Fruit fly (Drosophila melanogaster): ENCODE results near the gene ana1.

Gene ana1

dm6 chr3R:24543676-24544277 lies 13.4 kb downstream of the ana1 start, which contains the start of gene Cftr:
Gene Cftr (minus strand): TSS chr3R:24543914.
- TF ChIP-seq GATAd (GFP tag; optimal IDR thresholded peaks at IDR 0.05) = no peak
- peak; percentile 32 for TF ChIP-seq sv (GFP tag; optimal IDR thresholded peaks at IDR 0.05)
- TF ChIP-seq rgr (GFP tag; optimal IDR thresholded peaks at IDR 0.05) = peak; percentile 78
- no peak for TF ChIP-seq dmrt93B (GFP tag; optimal IDR thresholded peaks at IDR 0.05)
- peak; percentile 62 for TF ChIP-seq dsf (GFP tag; optimal IDR thresholded peaks at IDR 0.05; ENCODE audit: borderline replicate concordance)
- TF ChIP-seq Hr83 (GFP tag; optimal IDR thresholded peaks at IDR 0.05; ENCODE audit: poor library complexity, severe bottlenecking) = peak; percentile 92
- TF ChIP-seq Dif (GFP tag; optimal IDR thresholded peaks at IDR 0.05; ENCODE audit: partially characterized antibody) = peak; percentile 77
- TF ChIP-seq Abd-B (GFP tag; optimal IDR thresholded peaks at IDR 0.05) = no peak
- peak; percentile 38 for TF ChIP-seq psq (GFP tag; optimal IDR thresholded peaks at IDR 0.05)
- peak; percentile 62 for TF ChIP-seq woc (GFP tag; optimal IDR thresholded peaks at IDR 0.05)
- peak; percentile 39 for TF ChIP-seq Myc (optimal IDR thresholded peaks at IDR 0.05)
- peak; percentile 91 for TF ChIP-seq brk (GFP tag; optimal IDR thresholded peaks at IDR 0.05)
- peak; percentile 71 for TF ChIP-seq fru (GFP tag; optimal IDR thresholded peaks at IDR 0.05)
- peak; percentile 61 for TF ChIP-seq OdsH (GFP tag; optimal IDR thresholded peaks at IDR 0.05)
- TF ChIP-seq h (GFP tag; optimal IDR thresholded peaks at IDR 0.05) = peak; percentile 78
- TF ChIP-seq Mio (GFP tag; optimal IDR thresholded peaks at IDR 0.05) = peak; percentile 29
- peak; percentile 86 for TF ChIP-seq Hnf4 (GFP tag; optimal IDR thresholded peaks at IDR 0.05)
- TF ChIP-seq tai (GFP tag; optimal IDR thresholded peaks at IDR 0.05) = peak; percentile 80
- peak; percentile 75 for TF ChIP-seq br (GFP tag; optimal IDR thresholded peaks at IDR 0.05)
- TF ChIP-seq foxo (GFP tag; optimal IDR thresholded peaks at IDR 0.05) = peak in 1 of 2 experiments; percentile 61
- peak; percentile 45 for TF ChIP-seq CG9705 (GFP tag; optimal IDR thresholded peaks at IDR 0.05)
- no peak for TF ChIP-seq lola (GFP tag; optimal IDR thresholded peaks at IDR 0.05)
- peak; percentile 50 for TF ChIP-seq HLH106 (tag; optimal IDR thresholded peaks at IDR 0.05)
- no peak for TF ChIP-seq Dfd (GFP tag; optimal IDR thresholded peaks at IDR 0.05)
- TF ChIP-seq Rel (GFP tag; optimal IDR thresholded peaks at IDR 0.05) = no peak
- TF ChIP-seq Rel (tag; optimal IDR thresholded peaks at IDR 0.05) = peak; percentile 91
- TF ChIP-seq Sp1 (GFP tag; optimal IDR thresholded peaks at IDR 0.05) = peak; percentile 64
- TF ChIP-seq usp (GFP tag; optimal IDR thresholded peaks at IDR 0.05) = no peak
- TF ChIP-seq dl (GFP tag; optimal IDR thresholded peaks at IDR 0.05; ENCODE audit: insufficient read depth in 1 of 2, partially characterized antibody in 2 of 2) = no peak
- TF ChIP-seq jim (GFP tag; optimal IDR thresholded peaks at IDR 0.05) = peak; percentile 88
- no peak for TF ChIP-seq sage (GFP tag; optimal IDR thresholded peaks at IDR 0.05)
- no peak for TF ChIP-seq N (GFP tag; optimal IDR thresholded peaks at IDR 0.05)
- TF ChIP-seq CG32264 (GFP tag; optimal IDR thresholded peaks at IDR 0.05) = peak; percentile 37
- peak; percentile 48 for TF ChIP-seq CrebA (GFP tag; optimal IDR thresholded peaks at IDR 0.05; ENCODE audit: borderline replicate concordance)
- TF ChIP-seq pan (optimal IDR thresholded peaks at IDR 0.05) = no peak
- peak; percentile 82 for TF ChIP-seq Jra (GFP tag; optimal IDR thresholded peaks at IDR 0.05)
- no peak for TF ChIP-seq Hr78 (GFP tag; optimal IDR thresholded peaks at IDR 0.05)
- TF ChIP-seq Vsx2 (GFP tag; optimal IDR thresholded peaks at IDR 0.05; ENCODE audit: partially characterized antibody) = no peak
- peak; percentile 32 for TF ChIP-seq ey (GFP tag; optimal IDR thresholded peaks at IDR 0.05)

DNA sequence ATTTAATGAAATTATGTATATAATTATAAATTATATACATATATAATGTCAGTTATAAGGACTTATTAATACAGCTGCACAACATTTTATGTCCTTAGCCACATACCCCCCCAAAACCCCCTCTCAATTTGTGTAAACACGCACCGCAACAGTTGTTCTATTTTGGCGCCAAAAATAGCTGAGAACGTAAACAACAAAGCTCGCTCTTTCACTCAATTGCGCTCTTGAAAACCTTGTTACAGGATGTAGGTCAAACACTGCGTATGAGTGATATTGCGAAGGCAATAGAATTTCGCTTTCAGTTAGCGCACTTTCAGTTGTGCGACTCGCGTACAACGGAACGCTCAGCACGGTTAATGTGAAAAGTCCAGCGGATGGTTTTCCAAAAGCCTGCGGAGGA lies 14.0 kb downstream of the ana1 start, which contains the start of gene Esyt2:
Gene Esyt2 (plus strand): TSS at position 332 of the 400 bp plus-strand sequence.
- TF ChIP-seq dsf (GFP tag; optimal IDR thresholded peaks at IDR 0.05; ENCODE audit: borderline replicate concordance) (no peak), Hnf4 (GFP tag; optimal IDR thresholded peaks at IDR 0.05) (no peak), HLH106 (tag; optimal IDR thresholded peaks at IDR 0.05) (no peak), CrebA (GFP tag; optimal IDR thresholded peaks at IDR 0.05; ENCODE audit: borderline replicate concordance) (no peak), N (GFP tag; optimal IDR thresholded peaks at IDR 0.05) (no peak), sage (GFP tag; optimal IDR thresholded peaks at IDR 0.05) (no peak), OdsH (GFP tag; optimal IDR thresholded peaks at IDR 0.05) (no peak), brk (GFP tag; optimal IDR thresholded peaks at IDR 0.05) (no peak), Jra (GFP tag; optimal IDR thresholded peaks at IDR 0.05) (no peak), Abd-B (GFP tag; optimal IDR thresholded peaks at IDR 0.05) (no peak), br (GFP tag; optimal IDR thresholded peaks at IDR 0.05) (no peak), Mio (GFP tag; optimal IDR thresholded peaks at IDR 0.05) (no peak)
